Worm (Caenorhabditis elegans): ENCODE measurements around the gene hum-8.

DNA sequence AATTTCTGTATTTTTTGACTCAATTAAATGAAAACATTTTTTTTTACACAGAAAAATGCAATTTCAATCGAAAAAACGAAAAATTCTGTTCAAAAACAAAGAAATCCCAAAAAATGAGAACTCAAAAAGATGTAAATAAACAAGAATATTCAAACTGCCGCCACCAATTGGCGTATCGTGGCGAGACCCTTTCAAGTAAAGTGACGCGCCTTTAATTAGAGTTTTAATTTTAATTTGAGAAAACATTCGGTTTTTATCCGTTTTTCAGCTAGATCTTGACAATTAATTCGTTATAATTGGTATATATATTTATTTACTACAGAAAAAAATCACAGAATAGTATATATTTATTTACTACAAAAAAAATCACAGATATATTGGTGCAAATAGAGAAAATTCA, 60.7 kb downstream of the hum-8 start:
- TF ChIP-seq hmbx-1 (tag; optimal IDR thresholded peaks at IDR 0.05): no peak
- no peak for TF ChIP-seq ets-7 (tag; optimal IDR thresholded peaks at IDR 0.05)

Measured in whole organism, early embryonic.